Fruit fly (Drosophila melanogaster) whole organism, embryonic: Measurements from ENCODE around the gene RhoGAP93B.

Source experiments
- fru ChIP-seq: fragments of >200 bp; optimal IDR thresholded peaks from 2 replicates; lab custom pipeline; 2017
- phol ChIP-seq: fragments of 200-800 bp; sonication (Bioruptor generic); optimal IDR thresholded peaks from 3 replicates; lab custom pipeline; 2018; ENCODE audit warnings: missing biosample characterization, mild to moderate bottlenecking, missing genetic modification characterization, moderate library complexity

DNA sequence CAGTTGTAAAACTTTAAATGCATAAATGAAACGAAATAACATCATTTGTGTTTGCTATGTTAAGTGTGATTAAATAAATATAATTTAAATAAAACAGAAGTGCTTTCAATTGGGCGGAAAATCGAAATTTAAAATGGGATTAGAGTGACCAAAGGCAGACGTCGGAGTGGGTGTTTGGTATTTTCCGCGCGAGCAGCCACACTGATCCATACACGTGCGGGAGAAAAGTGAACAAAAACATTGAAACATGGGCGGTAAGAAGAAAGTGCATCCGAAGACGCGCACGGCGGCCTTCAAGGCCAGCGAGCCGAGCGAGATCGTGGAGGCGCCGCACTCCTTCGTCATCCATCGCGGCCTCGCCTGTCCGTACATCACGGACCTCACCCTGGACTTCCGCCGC, 18.4 kb upstream of the RhoGAP93B start, which contains the start of gene ppan:
- no peak for TF ChIP-seq fru (lab: Kevin White, UChicago)
- TF ChIP-seq phol (tag; lab: Kevin White, UChicago): peak; percentile 28
